Fruit fly (Drosophila melanogaster): Measurements from ENCODE around the gene AP-2sigma.

The AP-2sigma gene

DNA sequence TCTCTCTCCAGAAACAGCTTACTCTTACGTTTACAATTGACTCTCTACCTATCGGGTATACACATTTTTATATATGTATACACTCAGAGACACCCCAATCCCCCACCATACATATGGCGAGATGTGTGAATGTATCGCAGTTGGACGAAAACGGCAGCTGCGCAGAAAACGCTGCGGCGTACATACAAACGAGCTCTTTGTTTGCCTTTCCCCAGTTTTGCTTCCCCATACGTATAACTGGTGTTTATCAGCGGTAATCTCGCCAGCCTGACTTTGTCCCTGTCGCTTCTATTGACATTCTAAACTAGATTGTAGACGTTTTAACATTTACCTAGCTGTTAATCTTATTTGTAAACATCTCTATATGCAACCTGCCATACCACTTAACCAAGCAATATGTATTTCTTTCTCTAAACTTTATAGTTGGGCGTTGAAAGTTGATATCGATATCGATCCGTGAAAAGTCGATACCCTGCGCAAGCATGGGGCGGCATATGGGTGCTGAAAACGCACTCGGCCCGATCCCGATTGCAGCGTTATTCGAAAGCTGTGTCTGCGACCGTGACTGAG is 27.6 kb upstream of the AP-2sigma start:
- TF ChIP-seq CG4404 (GFP tag; IDR thresholded peaks at IDR 0.05): no peak
- TF ChIP-seq ase (GFP tag; IDR thresholded peaks at IDR 0.05): no peak
- TF ChIP-seq abd-A (tag; optimal IDR thresholded peaks at IDR 0.05): peak; percentile 75
- TF ChIP-seq CG18011 (GFP tag; optimal IDR thresholded peaks at IDR 0.05): peak; percentile 72
- no peak for TF ChIP-seq CG16779 (GFP tag; IDR thresholded peaks at IDR 0.05)
- peak; percentile 72 for TF ChIP-seq CG14965 (GFP tag; optimal IDR thresholded peaks at IDR 0.05; ENCODE audit: borderline replicate concordance)
- TF ChIP-seq CG6813 (GFP tag; optimal IDR thresholded peaks at IDR 0.05): peak; percentile 95
- TF ChIP-seq klu (GFP tag; IDR thresholded peaks at IDR 0.05): no peak
- no peak for TF ChIP-seq CG30431 (GFP tag; optimal IDR thresholded peaks at IDR 0.05)
- no peak for TF ChIP-seq CG1832 (GFP tag; optimal IDR thresholded peaks at IDR 0.05)
- TF ChIP-seq vfl (GFP tag; optimal IDR thresholded peaks at IDR 0.05): no peak
- TF ChIP-seq CG11093 (GFP tag; IDR thresholded peaks at IDR 0.05): no peak
- no peak for TF ChIP-seq Taf1 (GFP tag; IDR thresholded peaks at IDR 0.05)
- peak; percentile 87 for TF ChIP-seq mirr (GFP tag; optimal IDR thresholded peaks at IDR 0.05)
- TF ChIP-seq HmgD (GFP tag; optimal IDR thresholded peaks at IDR 0.05): no peak
- TF ChIP-seq CG32772 (GFP tag; IDR thresholded peaks at IDR 0.05): no peak
- no peak for TF ChIP-seq pzg (GFP tag; optimal IDR thresholded peaks at IDR 0.05)
- no peak for TF ChIP-seq CG11696 (GFP tag; IDR thresholded peaks at IDR 0.05)
- TF ChIP-seq CG2202 (tag; optimal IDR thresholded peaks at IDR 0.05): peak; percentile 66
- no peak for TF ChIP-seq zen (tag; optimal IDR thresholded peaks at IDR 0.05)
- no peak for TF ChIP-seq C15 (GFP tag; IDR thresholded peaks at IDR 0.05)
- TF ChIP-seq CG9437 (GFP tag; optimal IDR thresholded peaks at IDR 0.05): peak; percentile 36
- TF ChIP-seq ssp (GFP tag; IDR thresholded peaks at IDR 0.05): no peak
- no peak for TF ChIP-seq Ets97D (GFP tag; optimal IDR thresholded peaks at IDR 0.05)
- TF ChIP-seq Hsf (GFP tag; optimal IDR thresholded peaks at IDR 0.05): peak; percentile 50
- no peak for TF ChIP-seq CG11695 (GFP tag; IDR thresholded peaks at IDR 0.05)
- no peak for TF ChIP-seq CG3726 (GFP tag; IDR thresholded peaks at IDR 0.05)
- no peak for TF ChIP-seq CG31388 (GFP tag; optimal IDR thresholded peaks at IDR 0.05)
- TF ChIP-seq kah (GFP tag; optimal IDR thresholded peaks at IDR 0.05): peak; percentile 57
- TF ChIP-seq sna (GFP tag; IDR thresholded peaks at IDR 0.05; ENCODE audit: partially characterized antibody): no peak
- no peak for TF ChIP-seq Tbp (GFP tag; optimal IDR thresholded peaks at IDR 0.05)
- no peak for TF ChIP-seq HLH54F (GFP tag; optimal IDR thresholded peaks at IDR 0.05)
- TF ChIP-seq ATbp (GFP tag; optimal IDR thresholded peaks at IDR 0.05): peak; percentile 95
- TF ChIP-seq jumu (GFP tag; optimal IDR thresholded peaks at IDR 0.05): peak; percentile 50
- TF ChIP-seq Dip2 (GFP tag; IDR thresholded peaks at IDR 0.05): no peak
- no peak for TF ChIP-seq CG17829 (tag; optimal IDR thresholded peaks at IDR 0.05)
- TF ChIP-seq Xrp1 (GFP tag; IDR thresholded peaks at IDR 0.05): no peak
- TF ChIP-seq CG12219 (GFP tag; optimal IDR thresholded peaks at IDR 0.05): peak; percentile 66
- TF ChIP-seq TFAM (GFP tag; optimal IDR thresholded peaks at IDR 0.05): peak; percentile 44
- TF ChIP-seq NC2α (GFP tag; optimal IDR thresholded peaks at IDR 0.05): peak; percentile 68
- no peak for TF ChIP-seq Ada2b (GFP tag; IDR thresholded peaks at IDR 0.05)
- TF ChIP-seq zf30C (GFP tag; optimal IDR thresholded peaks at IDR 0.05): no peak
- TF ChIP-seq run (tag; optimal IDR thresholded peaks at IDR 0.05): peak; percentile 11
- TF ChIP-seq CG8924 (tag; optimal IDR thresholded peaks at IDR 0.05): peak; percentile 68
- TF ChIP-seq CG1792 (GFP tag; optimal IDR thresholded peaks at IDR 0.05): peak; percentile 46
- peak; percentile 67 for TF ChIP-seq CG11504 (tag; optimal IDR thresholded peaks at IDR 0.05)
- TF ChIP-seq CG14050 (GFP tag; IDR thresholded peaks at IDR 0.05): no peak
- TF ChIP-seq Vsx1 (GFP tag; optimal IDR thresholded peaks at IDR 0.05): peak; percentile 86
- TF ChIP-seq CG6791 (GFP tag; IDR thresholded peaks at IDR 0.05; ENCODE audit: partially characterized antibody): no peak
- no peak for TF ChIP-seq wor (GFP tag; IDR thresholded peaks at IDR 0.05)
- TF ChIP-seq CG14441 (GFP tag; IDR thresholded peaks at IDR 0.05): no peak
- no peak for TF ChIP-seq CG34422 (GFP tag; IDR thresholded peaks at IDR 0.05)
